Worm (Caenorhabditis elegans): ENCODE measurements around the gene gar-2.

DNA sequence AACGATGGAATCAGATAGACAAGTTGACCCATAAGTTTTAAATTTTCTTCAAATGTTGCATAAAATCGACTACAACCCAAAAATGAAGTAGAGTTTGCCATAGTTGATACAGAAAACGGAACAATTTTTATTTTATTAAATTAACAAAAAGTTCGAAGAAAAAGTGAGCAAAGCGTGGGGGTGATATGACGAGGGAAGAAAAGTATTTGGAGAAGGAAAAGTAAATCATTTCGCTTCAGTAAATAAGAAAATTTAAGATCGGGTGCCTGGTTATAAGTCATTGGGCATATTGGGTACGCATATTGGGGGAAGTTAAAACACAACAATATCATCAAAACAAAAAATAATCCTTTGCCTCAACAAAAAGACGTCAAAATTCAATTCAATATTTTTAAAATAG is 43.3 kb upstream of the gar-2 start, which contains the start of gene srg-6:
- no peak for TF ChIP-seq hmg-4 (GFP tag; optimal IDR thresholded peaks at IDR 0.05)
- no peak for TF ChIP-seq tbx-37 (GFP tag; conservative IDR thresholded peaks at IDR 0.05)

Data from whole organism, early embryonic.